Fruit fly (Drosophila melanogaster) whole organism, pupa: Measurements from ENCODE around the gene CG34148.

Experiments
- CG17806 ChIP-seq: fragments of 200-800 bp; sonication (Bioruptor generic); optimal IDR thresholded peaks from 2 replicates; lab custom pipeline; 2018; ENCODE audit warnings: missing biosample characterization, mild to moderate bottlenecking, missing genetic modification characterization, moderate library complexity
- CG8159 ChIP-seq: fragments of 200-800 bp; sonication (Bioruptor generic); optimal IDR thresholded peaks from 3 replicates; lab custom pipeline; 2018; ENCODE audit warnings: missing biosample characterization, mild to moderate bottlenecking, missing genetic modification characterization, moderate library complexity
- Ets98B ChIP-seq: fragments of 200-800 bp; sonication (Bioruptor generic); IDR thresholded peaks from 2 replicates; pipeline ENCODE4 v1.3.6; 2022; ENCODE audit warnings: missing biosample characterization, missing genetic modification characterization
- Snoo ChIP-seq: fragments of 200-800 bp; sonication (Bioruptor generic); optimal IDR thresholded peaks from 3 replicates; lab custom pipeline; 2017; ENCODE audit warnings: missing biosample characterization, mild to moderate bottlenecking, missing genetic modification characterization, inconsistent platforms

dm6 chr3R:21863817-21864384 lies 14.6 kb downstream of the CG34148 start:
- TF ChIP-seq Ets98B (GFP tag; lab: Robert Waterston, UW) = no peak
- no peak for TF ChIP-seq Snoo (tag; lab: Kevin White, UChicago)
- TF ChIP-seq CG17806 (tag; lab: Kevin White, UChicago) = no peak
- no peak for TF ChIP-seq CG8159 (tag; lab: Kevin White, UChicago)
